Worm (Caenorhabditis elegans) whole organism, midembryonic: ENCODE results near the gene F44A6.3.

Experiments
- klf-2 ChIP-seq: fragments of 200-800 bp; sonication (Bioruptor generic); conservative IDR thresholded peaks from 2 replicates; pipeline ENCODE4 v1.3.6; 2022; ENCODE audit warnings: missing genetic modification reagents, missing genetic modification characterization, missing compliant biosample characterization
- ref-1 ChIP-seq: fragments of 200-800 bp; sonication (Bioruptor generic); conservative IDR thresholded peaks from 2 replicates; pipeline ENCODE4 v1.3.6; 2022; ENCODE audit warnings: missing genetic modification reagents, missing genetic modification characterization, missing compliant biosample characterization
- tab-1 ChIP-seq: fragments of 200-800 bp; sonication (Bioruptor generic); IDR thresholded peaks from 2 replicates; pipeline ENCODE4 v1.3.6; 2022; ENCODE audit warnings: missing genetic modification characterization, missing compliant biosample characterization
- ztf-29 ChIP-seq: fragments of 200-800 bp; sonication (Bioruptor generic); IDR thresholded peaks from 2 replicates; pipeline ENCODE4 v1.3.6; 2022; ENCODE audit warnings: missing genetic modification reagents, missing genetic modification characterization, missing compliant biosample characterization

- TF ChIP-seq ztf-29 (GFP tag; lab: Robert Waterston, UW) (no peak), tab-1 (GFP tag; lab: Robert Waterston, UW) (no peak), ref-1 (GFP tag; lab: Robert Waterston, UW) (no peak), klf-2 (no peak)
Observed at ce11 chrX:10163212-10163611, 49.4 kb upstream of the F44A6.3 start.
